Worm (Caenorhabditis elegans) whole organism, L2 larva: Measurements from ENCODE around the gene C44H4.6.

Experiments used
- C34F6.9 ChIP-seq: fragments of 150-350 bp; optimal IDR thresholded peaks from 2 replicates; lab custom pipeline; 2014; ENCODE audit warnings: missing biosample characterization, missing genetic modification characterization
- ama-1 ChIP-seq: fragments of 150-350 bp; optimal IDR thresholded peaks from 2 replicates; lab custom pipeline; 2018; ENCODE audit warnings: inconsistent platforms
- ceh-82 ChIP-seq: fragments of 150-350 bp; optimal IDR thresholded peaks from 2 replicates; lab custom pipeline; 2014; ENCODE audit warnings: missing biosample characterization, missing genetic modification characterization
- egl-27 ChIP-seq: sonication (generic microtip); optimal IDR thresholded peaks from 3 replicates; lab custom pipeline; 2017; ENCODE audit warnings: missing biosample characterization, missing genetic modification reagents, missing genetic modification characterization
- fos-1 ChIP-seq: fragments of 150-350 bp; optimal IDR thresholded peaks from 2 replicates; lab custom pipeline; 2014; ENCODE audit warnings: missing biosample characterization, missing genetic modification characterization
- nhr-12 ChIP-seq: fragments of 150-350 bp; optimal IDR thresholded peaks from 2 replicates; lab custom pipeline; 2014; ENCODE audit warnings: missing biosample characterization, missing genetic modification characterization
- nhr-237 ChIP-seq: fragments of 150-350 bp; optimal IDR thresholded peaks from 2 replicates; lab custom pipeline; 2014; ENCODE audit warnings: missing biosample characterization, missing genetic modification characterization
- snpc-4 ChIP-seq: fragments of 150-350 bp; optimal IDR thresholded peaks from 2 replicates; lab custom pipeline; 2014; ENCODE audit warnings: missing biosample characterization, missing genetic modification characterization
- ztf-11 ChIP-seq: sonication (generic microtip); optimal IDR thresholded peaks from 2 replicates; lab custom pipeline; 2017; ENCODE audit warnings: missing biosample characterization, missing genetic modification characterization
- ztf-4 ChIP-seq: fragments of 150-350 bp; optimal IDR thresholded peaks from 2 replicates; lab custom pipeline; 2014; ENCODE audit warnings: missing biosample characterization, missing genetic modification characterization

- no peak for TF ChIP-seq ztf-4
- no peak for TF ChIP-seq snpc-4 (tag; lab: Kevin White, UChicago)
- no peak for TF ChIP-seq ama-1
- TF ChIP-seq egl-27 = no peak
- TF ChIP-seq C34F6.9 (tag; lab: Kevin White, UChicago) = no peak
- no peak for TF ChIP-seq nhr-237 (tag; lab: Kevin White, UChicago)
- TF ChIP-seq fos-1 (tag; lab: Kevin White, UChicago) = no peak
- no peak for TF ChIP-seq ceh-82 (tag; lab: Kevin White, UChicago)
- no peak for TF ChIP-seq nhr-12 (tag; lab: Kevin White, UChicago)
- no peak for TF ChIP-seq ztf-11 (tag; lab: Kevin White, UChicago)
Observed at ce11 chrX:14621207-14621606, 22.1 kb upstream of the C44H4.6 start.
